Fruit fly (Drosophila melanogaster) whole organism, wandering third instar larva: ENCODE data around the gene ato.

Source experiments
- Abd-B ChIP-seq: fragments of >200 bp; optimal IDR thresholded peaks from 2 replicates; lab custom pipeline; 2017; ENCODE audit warnings: missing biosample characterization, missing genetic modification characterization
- Hr78 ChIP-seq: fragments of >200 bp; optimal IDR thresholded peaks from 2 replicates; lab custom pipeline; 2017; ENCODE audit warnings: missing biosample characterization, missing genetic modification characterization
- Myc ChIP-seq: fragments of >200 bp; optimal IDR thresholded peaks from 2 replicates; lab custom pipeline; 2017
- Rel ChIP-seq, 2 experiments: fragments of 200-800 bp; sonication (Bioruptor generic) in 1 of 2; optimal IDR thresholded peaks; 2 replicates in 1 of 2; 3 replicates in 1 of 2; lab custom pipeline; 2016 to 2019; ENCODE audit warnings: mild to moderate bottlenecking in 2 of 2, missing biosample characterization in 2 of 2, missing genetic modification characterization in 2 of 2, moderate library complexity in 1 of 2
- brk ChIP-seq: fragments of 200-800 bp; sonication (Bioruptor generic); optimal IDR thresholded peaks from 2 replicates; lab custom pipeline; 2016; ENCODE audit warnings: missing biosample characterization, mild to moderate bottlenecking, missing genetic modification characterization
- dl ChIP-seq, 2 experiments: fragments of 175-275, 200-275 bp in 1 of 2; fragments of 200-275 bp in 1 of 2; sonication (Bioruptor generic); optimal IDR thresholded peaks; lab custom pipeline; 2018; ENCODE audit warnings: mild to moderate bottlenecking in 2 of 2, missing biosample characterization in 2 of 2, missing genetic modification characterization in 2 of 2, moderate library complexity in 2 of 2; ENCODE audit not compliant: partially characterized antibody in 2 of 2, insufficient read depth in 1 of 2
- ey ChIP-seq: fragments of 200-800 bp; sonication (Bioruptor generic); optimal IDR thresholded peaks from 2 replicates; lab custom pipeline; 2016; ENCODE audit warnings: missing biosample characterization, missing genetic modification characterization
- fru ChIP-seq: fragments of 200-800 bp; sonication (Bioruptor generic); optimal IDR thresholded peaks from 3 replicates; lab custom pipeline; 2016; ENCODE audit warnings: missing biosample characterization, mild to moderate bottlenecking, missing genetic modification characterization
- h ChIP-seq: fragments of 200-800 bp; sonication (Bioruptor generic); optimal IDR thresholded peaks from 3 replicates; lab custom pipeline; 2016; ENCODE audit warnings: missing biosample characterization, mild to moderate bottlenecking, missing genetic modification characterization
- psq ChIP-seq: fragments of 200-800 bp; sonication (Bioruptor generic); optimal IDR thresholded peaks from 3 replicates; lab custom pipeline; 2017; ENCODE audit warnings: missing biosample characterization, mild to moderate bottlenecking, missing genetic modification characterization, moderate library complexity
- usp ChIP-seq: fragments of >200 bp; optimal IDR thresholded peaks from 2 replicates; lab custom pipeline; 2017; ENCODE audit warnings: missing biosample characterization, missing genetic modification characterization

- TF ChIP-seq psq (no peak), ey (GFP tag; lab: Kevin White, UChicago) (peak; percentile 36), Myc (lab: Kevin White, UChicago) (no peak), Rel (GFP tag; optimal IDR thresholded peaks at IDR 0.05; lab: Kevin White, UChicago) (no peak), Rel (tag; optimal IDR thresholded peaks at IDR 0.05; lab: Kevin White, UChicago) (no peak), Hr78 (GFP tag; lab: Kevin White, UChicago) (no peak), usp (GFP tag; lab: Kevin White, UChicago) (no peak), fru (GFP tag; lab: Kevin White, UChicago) (no peak), h (no peak), dl (GFP tag; optimal IDR thresholded peaks at IDR 0.05; lab: Kevin White, UChicago; ENCODE audit: insufficient read depth in 1 of 2, partially characterized antibody in 2 of 2) (no peak), brk (GFP tag; lab: Kevin White, UChicago) (no peak), Abd-B (GFP tag; lab: Kevin White, UChicago) (no peak)
Observed at dm6 chr3R:8233864-8234263, 44.0 kb upstream of the ato start.
